Worm (Caenorhabditis elegans): ENCODE results near the gene T16G1.18.

DNA sequence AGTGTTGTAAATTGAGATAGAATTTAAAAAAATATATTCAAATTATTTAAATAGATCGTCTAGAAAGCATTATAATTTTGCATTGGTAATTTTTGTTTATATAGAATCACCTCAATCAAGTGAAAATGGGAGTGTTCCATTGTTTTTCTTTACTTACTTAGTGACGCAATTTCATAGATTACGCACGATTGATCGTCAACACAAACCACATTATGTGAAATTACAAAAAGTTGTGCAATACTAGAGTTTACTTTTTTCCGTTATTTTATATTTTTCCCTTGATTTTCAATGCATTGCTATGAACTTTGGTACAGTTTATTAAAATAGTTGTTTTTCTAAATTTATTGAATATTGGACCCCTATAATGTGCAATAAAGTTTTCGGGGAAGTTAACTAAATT is 11.7 kb upstream of the T16G1.18 start, which contains the start of gene T16G1.5:
- TF ChIP-seq ama-1 (optimal IDR thresholded peaks at IDR 0.05) (no peak), snpc-4 (tag; optimal IDR thresholded peaks at IDR 0.05) (no peak), unc-62 (GFP tag; optimal IDR thresholded peaks at IDR 0.05) (no peak), nhr-23 (tag; optimal IDR thresholded peaks at IDR 0.05) (no peak), lin-39 (tag; optimal IDR thresholded peaks at IDR 0.05) (no peak), pha-4 (tag; optimal IDR thresholded peaks at IDR 0.05) (no peak), elt-1 (tag; optimal IDR thresholded peaks at IDR 0.05) (no peak), aly-2 (tag; optimal IDR thresholded peaks at IDR 0.05) (no peak), mdl-1 (tag; optimal IDR thresholded peaks at IDR 0.05) (no peak), eor-1 (tag; optimal IDR thresholded peaks at IDR 0.05) (no peak), nhr-237 (tag; optimal IDR thresholded peaks at IDR 0.05) (no peak), hmg-11 (tag; optimal IDR thresholded peaks at IDR 0.05) (no peak)

Data from whole organism, L3 larva.